Worm (Caenorhabditis elegans): ENCODE data around the gene B0564.2.

Gene B0564.2

DNA sequence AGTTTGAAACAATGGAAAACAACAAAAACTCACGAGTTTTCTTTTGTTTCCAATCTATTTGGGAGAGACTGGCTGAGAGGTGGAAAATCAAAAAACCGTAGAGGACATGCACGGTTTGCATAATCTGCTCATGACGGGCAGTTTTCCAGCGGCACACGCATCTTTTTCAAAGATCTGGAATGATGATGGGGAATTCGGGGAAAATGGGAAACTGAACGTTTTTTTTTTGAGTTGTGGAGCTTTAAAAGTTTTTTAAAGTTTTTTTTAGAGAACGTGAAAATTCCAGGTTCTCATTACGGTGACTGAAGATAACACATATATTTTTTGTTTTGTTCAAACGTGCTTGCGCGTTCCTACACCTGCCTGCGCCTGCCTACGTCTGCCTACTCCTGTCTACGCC is 30.8 kb upstream of the B0564.2 start, which contains the start of gene C39E9.7:
C39E9.7 (minus strand) TSS at position 101 of the 400 bp plus-strand sequence.
- TF ChIP-seq dox-1 (GFP tag; IDR thresholded peaks at IDR 0.05) (no peak), bed-2 (GFP tag; IDR thresholded peaks at IDR 0.05) (no peak), rpc-1 (optimal IDR thresholded peaks at IDR 0.05) (no peak), rpc-1 (tag; optimal IDR thresholded peaks at IDR 0.05) (no peak)

DNA sequence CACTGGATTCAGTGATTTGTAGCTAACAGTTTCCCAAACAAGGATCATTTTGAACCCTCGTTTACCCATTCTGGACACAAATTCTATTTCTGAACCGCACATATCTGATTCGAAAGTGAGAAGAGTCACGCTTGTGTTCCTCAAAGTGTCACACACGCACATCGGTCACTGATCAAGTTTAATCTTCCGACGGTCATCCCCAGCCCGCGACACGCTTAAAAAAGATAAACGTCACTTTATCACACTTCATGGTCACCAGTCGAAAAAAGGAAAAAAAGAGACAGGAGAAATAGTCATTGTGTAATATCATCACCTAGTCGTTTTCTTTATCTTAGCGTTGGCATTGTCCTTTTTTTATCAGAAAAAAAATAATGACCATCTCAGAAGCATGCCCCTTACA is 29.8 kb upstream of the B0564.2 start:
- TF ChIP-seq sdz-38 (tag; optimal IDR thresholded peaks at IDR 0.05) (no peak), T26A5.8 (tag; optimal IDR thresholded peaks at IDR 0.05) (no peak), Y53F4B.3 (GFP tag; IDR thresholded peaks at IDR 0.05) (no peak), mel-28 (tag; optimal IDR thresholded peaks at IDR 0.05; ENCODE audit: borderline replicate concordance) (no peak), nhr-120 (GFP tag; IDR thresholded peaks at IDR 0.05) (no peak), unc-130 (GFP tag; optimal IDR thresholded peaks at IDR 0.05) (no peak), snpc-3.4 (tag; optimal IDR thresholded peaks at IDR 0.05) (no peak), chd-7 (tag; optimal IDR thresholded peaks at IDR 0.05) (peak; percentile 33), nfya-2 (GFP tag; IDR thresholded peaks at IDR 0.05) (no peak), ztf-26 (tag; optimal IDR thresholded peaks at IDR 0.05) (peak; percentile 78), die-1 (tag; optimal IDR thresholded peaks at IDR 0.05) (peak; percentile 63), pbrm-1 (GFP tag; IDR thresholded peaks at IDR 0.05) (no peak), ceh-91 (GFP tag; IDR thresholded peaks at IDR 0.05) (no peak), zfh-2 (GFP tag; conservative IDR thresholded peaks at IDR 0.05) (no peak), F33H1.4 (GFP tag; IDR thresholded peaks at IDR 0.05) (no peak), ekl-4 (GFP tag; IDR thresholded peaks at IDR 0.05) (no peak), akir-1 (GFP tag; optimal IDR thresholded peaks at IDR 0.05) (no peak), snpc-4 (GFP tag; optimal IDR thresholded peaks at IDR 0.05) (no peak), snpc-4 (tag; optimal IDR thresholded peaks at IDR 0.05) (no peak), ZK185.1 (tag; optimal IDR thresholded peaks at IDR 0.05; ENCODE audit: poor library complexity, severe bottlenecking) (no peak), ceh-27 (GFP tag; optimal IDR thresholded peaks at IDR 0.05) (no peak), ccch-3 (GFP tag; optimal IDR thresholded peaks at IDR 0.05) (no peak), mcd-1 (GFP tag; IDR thresholded peaks at IDR 0.05) (no peak), hrde-1 (tag; optimal IDR thresholded peaks at IDR 0.05; ENCODE audit: borderline replicate concordance) (no peak), lin-40 (tag; optimal IDR thresholded peaks at IDR 0.05) (peak; percentile 17), fkh-3 (tag; optimal IDR thresholded peaks at IDR 0.05) (no peak), lin-35 (GFP tag; optimal IDR thresholded peaks at IDR 0.05) (no peak), rpc-1 (optimal IDR thresholded peaks at IDR 0.05) (no peak), rpc-1 (tag; optimal IDR thresholded peaks at IDR 0.05) (no peak), attf-6 (GFP tag; IDR thresholded peaks at IDR 0.05) (no peak), nhr-90 (tag; optimal IDR thresholded peaks at IDR 0.05) (no peak), K11D2.4 (GFP tag; IDR thresholded peaks at IDR 0.05) (0 out of 2 replicates have a peak, but pooled peaks have one; percentile 30), somi-1 (GFP tag; optimal IDR thresholded peaks at IDR 0.05) (peak; percentile 17)

DNA sequence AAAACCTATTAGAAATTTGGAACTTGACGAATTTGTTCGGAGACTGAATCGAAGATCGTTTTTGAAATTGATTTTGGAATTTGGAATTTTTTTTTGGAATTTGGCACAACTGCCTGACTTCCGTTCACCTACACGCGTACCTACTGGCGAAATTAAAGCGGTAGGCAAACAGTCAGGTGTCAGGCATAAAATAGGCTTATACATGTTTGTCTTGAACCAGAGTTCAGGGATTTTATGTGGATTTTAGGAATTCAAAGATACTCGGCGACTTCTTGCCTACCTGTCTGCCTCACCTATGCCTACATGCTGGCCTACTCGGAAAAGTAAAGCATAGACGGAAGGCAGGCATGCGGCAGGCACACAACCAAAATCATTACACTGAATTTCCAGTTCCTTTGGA is 29.1 kb upstream of the B0564.2 start:
- TF ChIP-seq ceh-40 (GFP tag; IDR thresholded peaks at IDR 0.05) (no peak), hsf-1 (GFP tag; IDR thresholded peaks at IDR 0.05) (no peak), lsl-1 (GFP tag; optimal IDR thresholded peaks at IDR 0.05) (no peak), unc-62 (GFP tag; optimal IDR thresholded peaks at IDR 0.05) (no peak), ztf-6 (GFP tag; IDR thresholded peaks at IDR 0.05) (no peak), sptf-2 (GFP tag; optimal IDR thresholded peaks at IDR 0.05) (no peak), tbx-9 (tag; optimal IDR thresholded peaks at IDR 0.05; ENCODE audit: borderline replicate concordance) (no peak), attf-3 (GFP tag; conservative IDR thresholded peaks at IDR 0.05) (no peak), rec-8 (tag; optimal IDR thresholded peaks at IDR 0.05) (no peak), Y53G8AR.9 (GFP tag; conservative IDR thresholded peaks at IDR 0.05) (no peak), F22D6.2 (tag; optimal IDR thresholded peaks at IDR 0.05) (no peak), chd-7 (tag; optimal IDR thresholded peaks at IDR 0.05) (no peak), rcor-1 (GFP tag; IDR thresholded peaks at IDR 0.05) (no peak)

Data from whole organism, young adult.